Fruit fly (Drosophila melanogaster) whole organism, embryonic: ENCODE results near the gene GC.

Experiments used
- Abd-B ChIP-seq: fragments of 200-800 bp; sonication (Bioruptor generic); optimal IDR thresholded peaks from 2 replicates; lab custom pipeline; 2018; ENCODE audit warnings: missing biosample characterization, mild to moderate bottlenecking, missing genetic modification characterization, moderate library complexity
- Ada2b ChIP-seq: fragments of 200-800 bp; sonication (Bioruptor generic); IDR thresholded peaks from 2 replicates; pipeline ENCODE4 v1.3.6; 2022; ENCODE audit warnings: missing biosample characterization, missing genetic modification characterization
- B-H2 ChIP-seq: fragments of 200-800 bp; sonication (Bioruptor generic); optimal IDR thresholded peaks from 2 replicates; lab custom pipeline; 2018; ENCODE audit warnings: missing biosample characterization, mild to moderate bottlenecking, missing genetic modification characterization
- CG1024 ChIP-seq: fragments of 200-800 bp; sonication (Bioruptor generic); IDR thresholded peaks from 2 replicates; pipeline ENCODE4 v1.3.6; 2022; ENCODE audit warnings: missing biosample characterization, missing genetic modification characterization
- CG10366 ChIP-seq: fragments of 200-800 bp; sonication (Bioruptor generic); IDR thresholded peaks from 2 replicates; pipeline ENCODE4 v1.3.6; 2022; ENCODE audit warnings: missing biosample characterization, missing genetic modification characterization
- CG11504 ChIP-seq: fragments of 200-800 bp; sonication (Bioruptor generic); optimal IDR thresholded peaks from 3 replicates; lab custom pipeline; 2019; ENCODE audit warnings: missing biosample characterization, mild to moderate bottlenecking, missing genetic modification characterization, moderate library complexity
- CG11695 ChIP-seq: fragments of 200-800 bp; sonication (Bioruptor generic); IDR thresholded peaks from 3 replicates; pipeline ENCODE4 v1.3.6; 2022; ENCODE audit warnings: missing biosample characterization, missing genetic modification characterization
- CG12236 ChIP-seq: fragments of 200-800 bp; sonication (Bioruptor generic); optimal IDR thresholded peaks from 2 replicates; lab custom pipeline; 2016; ENCODE audit warnings: missing biosample characterization, missing genetic modification characterization
- CG13775 ChIP-seq: fragments of 200-800 bp; sonication (Bioruptor generic); optimal IDR thresholded peaks from 3 replicates; lab custom pipeline; 2017; ENCODE audit warnings: missing biosample characterization, mild to moderate bottlenecking, missing genetic modification characterization
- CG1529 ChIP-seq: fragments of 200-800 bp; sonication (Bioruptor generic); optimal IDR thresholded peaks from 3 replicates; lab custom pipeline; 2018; ENCODE audit warnings: missing biosample characterization, missing genetic modification characterization
- CG1647 ChIP-seq: fragments of 200-800 bp; sonication (Bioruptor generic); optimal IDR thresholded peaks from 3 replicates; lab custom pipeline; 2016; ENCODE audit warnings: missing biosample characterization, missing genetic modification characterization
- CG17186 ChIP-seq: fragments of 200-800 bp; sonication (Bioruptor generic); optimal IDR thresholded peaks from 3 replicates; lab custom pipeline; 2017; ENCODE audit warnings: missing biosample characterization, missing genetic modification reagents, missing genetic modification characterization
- CG17568 ChIP-seq: fragments of 200-800 bp; sonication (Bioruptor generic); optimal IDR thresholded peaks from 2 replicates; lab custom pipeline; 2018; ENCODE audit warnings: missing biosample characterization, mild to moderate bottlenecking, missing genetic modification characterization, moderate library complexity
- CG1792 ChIP-seq: fragments of 200-800 bp; sonication (Bioruptor generic); optimal IDR thresholded peaks from 2 replicates; lab custom pipeline; 2016; ENCODE audit warnings: missing biosample characterization, missing genetic modification characterization
- CG18476 ChIP-seq: fragments of 200-800 bp; sonication (Bioruptor generic); optimal IDR thresholded peaks from 2 replicates; lab custom pipeline; 2016; ENCODE audit warnings: missing biosample characterization, mild to moderate bottlenecking, missing genetic modification characterization
- CG2202 ChIP-seq: fragments of 200-800 bp; sonication (Bioruptor generic); optimal IDR thresholded peaks from 2 replicates; lab custom pipeline; 2018; ENCODE audit warnings: missing biosample characterization, mild to moderate bottlenecking, missing genetic modification characterization
- CG4404 ChIP-seq: fragments of 200-800 bp; sonication (Bioruptor generic); IDR thresholded peaks from 2 replicates; pipeline ENCODE4 v1.3.6; 2022; ENCODE audit warnings: missing biosample characterization, missing genetic modification characterization
- CG4617 ChIP-seq: fragments of 200-800 bp; sonication (Bioruptor generic); optimal IDR thresholded peaks from 3 replicates; lab custom pipeline; 2016; ENCODE audit warnings: missing biosample characterization, missing genetic modification characterization, borderline replicate concordance
- CG5245 ChIP-seq: fragments of 200-800 bp; sonication (Bioruptor generic); optimal IDR thresholded peaks from 3 replicates; lab custom pipeline; 2016; ENCODE audit warnings: missing biosample characterization, missing genetic modification characterization
- CG6689 ChIP-seq: fragments of 200-800 bp; sonication (Bioruptor generic); IDR thresholded peaks from 2 replicates; pipeline ENCODE4 v1.3.6; 2022; ENCODE audit warnings: missing biosample characterization, missing genetic modification characterization
- CG7556 ChIP-seq: fragments of 200-800 bp; sonication (Bioruptor generic); optimal IDR thresholded peaks from 2 replicates; lab custom pipeline; 2017; ENCODE audit warnings: missing biosample characterization, mild to moderate bottlenecking, missing genetic modification characterization
- CG9727 ChIP-seq: fragments of 200-800 bp; sonication (Bioruptor generic); optimal IDR thresholded peaks from 3 replicates; lab custom pipeline; 2017; ENCODE audit warnings: missing biosample characterization, mild to moderate bottlenecking, missing genetic modification characterization
- CrebB ChIP-seq: fragments of 200-800 bp; sonication (Bioruptor generic); optimal IDR thresholded peaks from 3 replicates; lab custom pipeline; 2018; ENCODE audit warnings: missing biosample characterization, mild to moderate bottlenecking, missing genetic modification characterization
- E2f1 ChIP-seq: fragments of 200-800 bp; sonication (Bioruptor generic); IDR thresholded peaks from 2 replicates; pipeline ENCODE4 v1.3.6; 2022; ENCODE audit warnings: missing biosample characterization, missing genetic modification characterization
- H15 ChIP-seq: fragments of 200-800 bp; sonication (Bioruptor generic); IDR thresholded peaks from 3 replicates; pipeline ENCODE4 v1.3.6; 2022; ENCODE audit warnings: missing biosample characterization, missing genetic modification characterization
- Myb ChIP-seq: fragments of 200-800 bp; sonication (Bioruptor generic); optimal IDR thresholded peaks from 2 replicates; lab custom pipeline; 2016; ENCODE audit warnings: missing biosample characterization, missing genetic modification characterization
- PHDP ChIP-seq: fragments of 200-800 bp; sonication (Bioruptor generic); optimal IDR thresholded peaks from 3 replicates; lab custom pipeline; 2018; ENCODE audit warnings: missing biosample characterization, mild to moderate bottlenecking, missing genetic modification characterization, moderate library complexity
- Sin3A ChIP-seq: fragments of >200 bp; optimal IDR thresholded peaks from 2 replicates; lab custom pipeline; 2018
- Sry-δ ChIP-seq: fragments of 200-800 bp; sonication (Bioruptor generic); optimal IDR thresholded peaks from 2 replicates; lab custom pipeline; 2016; ENCODE audit warnings: missing biosample characterization, missing genetic modification characterization
- Tbp ChIP-seq: fragments of >200 bp; optimal IDR thresholded peaks from 2 replicates; lab custom pipeline; 2018; ENCODE audit warnings: missing biosample characterization, missing genetic modification characterization
- Usf ChIP-seq: fragments of 200-800 bp; sonication (Bioruptor generic); optimal IDR thresholded peaks from 2 replicates; lab custom pipeline; 2017; ENCODE audit warnings: missing genotype, missing biosample characterization, missing genetic modification characterization
- abd-A ChIP-seq: fragments of 200-800 bp; sonication (Bioruptor generic); optimal IDR thresholded peaks from 3 replicates; lab custom pipeline; 2019; ENCODE audit warnings: missing biosample characterization, mild to moderate bottlenecking, missing genetic modification characterization, moderate library complexity
- cad ChIP-seq: fragments of >200 bp; optimal IDR thresholded peaks from 2 replicates; lab custom pipeline; 2017; ENCODE audit warnings: missing biosample characterization, missing genetic modification characterization
- chn ChIP-seq: fragments of 200-800 bp; sonication (Bioruptor generic); optimal IDR thresholded peaks from 2 replicates; lab custom pipeline; 2016; ENCODE audit warnings: missing biosample characterization, missing genetic modification characterization
- ewg ChIP-seq: fragments of 200-800 bp; sonication (Bioruptor generic); optimal IDR thresholded peaks from 3 replicates; lab custom pipeline; 2017; ENCODE audit warnings: mild to moderate bottlenecking, missing biosample characterization, missing genetic modification reagents, missing genetic modification characterization
- exex ChIP-seq: fragments of 200-800 bp; sonication (Bioruptor generic); optimal IDR thresholded peaks from 4 replicates; lab custom pipeline; 2018; ENCODE audit warnings: missing biosample characterization, mild to moderate bottlenecking, missing genetic modification characterization, moderate library complexity
- fd64A ChIP-seq: fragments of 200-800 bp; sonication (Bioruptor generic); optimal IDR thresholded peaks from 3 replicates; lab custom pipeline; 2018; ENCODE audit warnings: missing biosample characterization, mild to moderate bottlenecking, missing genetic modification characterization
- gem ChIP-seq: fragments of 200-800 bp; sonication (Bioruptor generic); optimal IDR thresholded peaks from 2 replicates; lab custom pipeline; 2019; ENCODE audit warnings: missing biosample characterization, mild to moderate bottlenecking, missing genetic modification characterization, moderate library complexity
- gt ChIP-seq: fragments of 200-800 bp; sonication (Bioruptor generic); IDR thresholded peaks from 2 replicates; pipeline ENCODE4 v1.3.6; 2022; ENCODE audit warnings: missing biosample characterization, missing genetic modification characterization
- hb ChIP-seq: fragments of 200-800 bp; sonication (Bioruptor generic); IDR thresholded peaks from 3 replicates; pipeline ENCODE4 v1.3.6; 2022; ENCODE audit warnings: missing biosample characterization, missing genetic modification characterization; ENCODE audit not compliant: partially characterized antibody
- onecut ChIP-seq: fragments of 200-800 bp; sonication (Bioruptor generic); IDR thresholded peaks from 2 replicates; pipeline ENCODE4 v1.3.6; 2022; ENCODE audit warnings: missing biosample characterization, missing genetic modification characterization
- schlank ChIP-seq: fragments of 200-800 bp; sonication (Bioruptor generic); optimal IDR thresholded peaks from 2 replicates; lab custom pipeline; 2018; ENCODE audit warnings: missing biosample characterization, mild to moderate bottlenecking, missing genetic modification characterization
- scrt ChIP-seq: fragments of 200-800 bp; sonication (Bioruptor generic); optimal IDR thresholded peaks from 2 replicates; lab custom pipeline; 2018; ENCODE audit warnings: missing biosample characterization, mild to moderate bottlenecking, missing genetic modification characterization, moderate library complexity
- sens-2 ChIP-seq: fragments of 200-800 bp; sonication (Bioruptor generic); IDR thresholded peaks from 2 replicates; pipeline ENCODE4 v1.3.6; 2022; ENCODE audit warnings: missing biosample characterization, missing genetic modification characterization
- shn ChIP-seq: fragments of 200-800 bp; sonication (Bioruptor generic); optimal IDR thresholded peaks from 3 replicates; lab custom pipeline; 2016; ENCODE audit warnings: missing biosample characterization, missing genetic modification characterization
- sqz ChIP-seq: fragments of 200-800 bp; sonication (Bioruptor generic); optimal IDR thresholded peaks from 3 replicates; lab custom pipeline; 2018; ENCODE audit warnings: missing biosample characterization, mild to moderate bottlenecking, missing genetic modification characterization
- stc ChIP-seq: fragments of 200-800 bp; sonication (Bioruptor generic); IDR thresholded peaks from 2 replicates; pipeline ENCODE4 v1.3.6; 2022; ENCODE audit warnings: missing biosample characterization, missing genetic modification characterization
- tna ChIP-seq: fragments of 200-800 bp; sonication (Bioruptor generic); IDR thresholded peaks from 2 replicates; pipeline ENCODE4 v1.3.6; 2022; ENCODE audit warnings: missing biosample characterization, missing genetic modification characterization; ENCODE audit not compliant: partially characterized antibody
- tx ChIP-seq: fragments of 200-800 bp; sonication (Bioruptor generic); optimal IDR thresholded peaks from 2 replicates; lab custom pipeline; 2016; ENCODE audit warnings: missing biosample characterization, missing genetic modification characterization
- wdn ChIP-seq: fragments of 200-800 bp; sonication (Bioruptor generic); IDR thresholded peaks from 2 replicates; pipeline ENCODE4 v1.3.6; 2022; ENCODE audit warnings: missing biosample characterization, missing genetic modification characterization
- zfh1 ChIP-seq: fragments of 200-800 bp; sonication (Bioruptor generic); IDR thresholded peaks from 3 replicates; pipeline ENCODE4 v1.3.6; 2022; ENCODE audit warnings: missing biosample characterization, missing genetic modification characterization

The GC gene

dm6 chr3L:1587140-1587849 is 41.8 kb downstream of the GC start (continued):
- TF ChIP-seq ewg (GFP tag; lab: Kevin White, UChicago): peak; percentile 41
- peak; percentile 93 for TF ChIP-seq Ada2b (GFP tag; lab: Robert Waterston, UW)
- TF ChIP-seq Abd-B (GFP tag; lab: Kevin White, UChicago): peak; percentile 78
- peak; percentile 22 for TF ChIP-seq CG1529 (GFP tag; lab: Kevin White, UChicago)
- peak; percentile 80 for TF ChIP-seq stc (GFP tag; lab: Robert Waterston, UW)
- TF ChIP-seq CG11504 (tag; lab: Kevin White, UChicago): peak; percentile 88
- no peak for TF ChIP-seq hb
- peak; percentile 77 for TF ChIP-seq wdn (GFP tag; lab: Robert Waterston, UW)
- TF ChIP-seq E2f1: peak; percentile 82
- TF ChIP-seq CG13775 (GFP tag; lab: Kevin White, UChicago): peak; percentile 43
- TF ChIP-seq CG7556 (GFP tag; lab: Kevin White, UChicago): peak; percentile 61
- TF ChIP-seq zfh1 (GFP tag; lab: Robert Waterston, UW): peak; percentile 86
- TF ChIP-seq gt (GFP tag; lab: Robert Waterston, UW): peak; percentile 52; the same call in 1 of the 2 replicates
- peak; percentile 77 for TF ChIP-seq CG4404 (GFP tag; lab: Robert Waterston, UW)
- peak; percentile 48 for TF ChIP-seq CG12236 (GFP tag; lab: Kevin White, UChicago)
- peak; percentile 38 for TF ChIP-seq sqz (GFP tag; lab: Kevin White, UChicago)
- no peak for TF ChIP-seq Sin3A (lab: Kevin White, UChicago)
- TF ChIP-seq CG1792 (GFP tag; lab: Kevin White, UChicago): peak; percentile 88
- TF ChIP-seq CG1024 (GFP tag; lab: Robert Waterston, UW): peak; percentile 73
- peak; percentile 74 for TF ChIP-seq schlank (tag; lab: Kevin White, UChicago)
- peak; percentile 82 for TF ChIP-seq gem
- peak; percentile 82 for TF ChIP-seq CG11695
- TF ChIP-seq abd-A (tag; lab: Kevin White, UChicago): no peak
- TF ChIP-seq Usf (GFP tag; lab: Kevin White, UChicago): peak; percentile 44
- peak; percentile 91 for TF ChIP-seq CG5245 (GFP tag; lab: Kevin White, UChicago)
- TF ChIP-seq tna (GFP tag; lab: Robert Waterston, UW): no peak
- peak; percentile 87 for TF ChIP-seq CG10366 (GFP tag; lab: Robert Waterston, UW)
- peak; percentile 73 for TF ChIP-seq CG1647
- TF ChIP-seq cad: no peak
- peak; percentile 85 for TF ChIP-seq onecut (GFP tag; lab: Robert Waterston, UW)
- TF ChIP-seq CG4617 (GFP tag; lab: Kevin White, UChicago): peak; percentile 36
- peak; percentile 11 for TF ChIP-seq exex
- TF ChIP-seq scrt (GFP tag; lab: Kevin White, UChicago): peak; percentile 66
- TF ChIP-seq Sry-δ (GFP tag; lab: Kevin White, UChicago): peak; percentile 48
- TF ChIP-seq B-H2 (GFP tag; lab: Kevin White, UChicago): no peak
- peak; percentile 85 for TF ChIP-seq H15 (GFP tag; lab: Robert Waterston, UW)
- TF ChIP-seq PHDP (tag; lab: Kevin White, UChicago): peak; percentile 76
- TF ChIP-seq Myb (GFP tag; lab: Kevin White, UChicago): peak; percentile 66
- peak; percentile 87 for TF ChIP-seq CG6689 (GFP tag; lab: Robert Waterston, UW)
- peak; percentile 6 for TF ChIP-seq fd64A
- no peak for TF ChIP-seq Tbp
- TF ChIP-seq sens-2: peak; percentile 50; the same call in 1 of the 2 replicates
- TF ChIP-seq CG17568 (GFP tag; lab: Kevin White, UChicago): no peak
- peak; percentile 69 for TF ChIP-seq CG9727
- no peak for TF ChIP-seq CG2202 (tag; lab: Kevin White, UChicago)
- TF ChIP-seq CG17186 (GFP tag; lab: Kevin White, UChicago): peak; percentile 12
- TF ChIP-seq CrebB (tag; lab: Kevin White, UChicago): peak; percentile 50
- peak; percentile 51 for TF ChIP-seq CG18476 (GFP tag; lab: Kevin White, UChicago)
- TF ChIP-seq chn (GFP tag; lab: Kevin White, UChicago): peak; percentile 56
- TF ChIP-seq shn: peak; percentile 71
- peak; percentile 77 for TF ChIP-seq tx (GFP tag; lab: Kevin White, UChicago)
